Fruit fly (Drosophila melanogaster) whole organism, embryonic: ENCODE results near the gene CG31224.

Experiments
- CG10654 ChIP-seq: fragments of 200-800 bp; sonication (Bioruptor generic); optimal IDR thresholded peaks from 2 replicates; lab custom pipeline; 2016; ENCODE audit warnings: missing biosample characterization, missing genetic modification characterization
- CG11456 ChIP-seq: fragments of 200-800 bp; sonication (Bioruptor generic); IDR thresholded peaks from 3 replicates; pipeline ENCODE4 v1.3.6; 2022; ENCODE audit warnings: missing biosample characterization, missing genetic modification characterization
- CG11723 ChIP-seq: fragments of 200-800 bp; sonication (Bioruptor generic); optimal IDR thresholded peaks from 2 replicates; lab custom pipeline; 2017; ENCODE audit warnings: missing biosample characterization, mild to moderate bottlenecking, missing genetic modification characterization
- CG12236 ChIP-seq: fragments of 200-800 bp; sonication (Bioruptor generic); optimal IDR thresholded peaks from 2 replicates; lab custom pipeline; 2016; ENCODE audit warnings: missing biosample characterization, missing genetic modification characterization
- CG14860 ChIP-seq: fragments of 200-800 bp; sonication (Bioruptor generic); IDR thresholded peaks from 3 replicates; pipeline ENCODE4 v1.3.6; 2022; ENCODE audit warnings: missing biosample characterization, missing genetic modification characterization; ENCODE audit not compliant: partially characterized antibody
- CG1647 ChIP-seq: fragments of 200-800 bp; sonication (Bioruptor generic); optimal IDR thresholded peaks from 3 replicates; lab custom pipeline; 2016; ENCODE audit warnings: missing biosample characterization, missing genetic modification characterization
- CG17328 ChIP-seq: fragments of 200-800 bp; sonication (Bioruptor generic); IDR thresholded peaks from 2 replicates; pipeline ENCODE4 v1.3.6; 2022; ENCODE audit warnings: missing biosample characterization, missing genetic modification characterization
- CG33213 ChIP-seq: fragments of 200-800 bp; sonication (Bioruptor generic); optimal IDR thresholded peaks from 3 replicates; lab custom pipeline; 2016; ENCODE audit warnings: missing biosample characterization, missing genetic modification characterization
- CG34224 ChIP-seq: fragments of 200-800 bp; sonication (Bioruptor generic); IDR thresholded peaks from 3 replicates; pipeline ENCODE4 v1.3.6; 2022; ENCODE audit warnings: missing biosample characterization, missing genetic modification characterization; ENCODE audit not compliant: partially characterized antibody
- CG3847 ChIP-seq: fragments of 200-800 bp; sonication (Bioruptor generic); IDR thresholded peaks from 2 replicates; pipeline ENCODE4 v1.3.6; 2022; ENCODE audit warnings: missing biosample characterization, missing genetic modification characterization
- CG3995 ChIP-seq: fragments of 200-800 bp; sonication (Bioruptor generic); optimal IDR thresholded peaks from 3 replicates; lab custom pipeline; 2016; ENCODE audit warnings: missing biosample characterization, missing genetic modification characterization
- CG43689 ChIP-seq: fragments of 200-800 bp; sonication (Bioruptor generic); IDR thresholded peaks from 2 replicates; pipeline ENCODE4 v1.3.6; 2022; ENCODE audit warnings: missing biosample characterization, missing genetic modification characterization
- CG4424 ChIP-seq: fragments of 200-800 bp; sonication (Bioruptor generic); optimal IDR thresholded peaks from 3 replicates; lab custom pipeline; 2016; ENCODE audit warnings: missing biosample characterization, missing genetic modification characterization
- CG7928 ChIP-seq: fragments of 200-800 bp; sonication (Bioruptor generic); optimal IDR thresholded peaks from 2 replicates; lab custom pipeline; 2017; ENCODE audit warnings: missing biosample characterization, mild to moderate bottlenecking, missing genetic modification characterization
- CG8478 ChIP-seq: fragments of >200 bp; optimal IDR thresholded peaks from 2 replicates; lab custom pipeline; 2018
- CG9876 ChIP-seq: fragments of 200-800 bp; sonication (Bioruptor generic); optimal IDR thresholded peaks from 2 replicates; lab custom pipeline; 2016; ENCODE audit warnings: missing biosample characterization, missing genetic modification characterization
- CkIIα-i1 ChIP-seq: fragments of 200-800 bp; sonication (Bioruptor generic); IDR thresholded peaks from 2 replicates; pipeline ENCODE4 v1.3.6; 2022; ENCODE audit warnings: missing biosample characterization, missing genetic modification characterization
- Dll ChIP-seq: fragments of 200-800 bp; sonication (Bioruptor generic); IDR thresholded peaks from 4 replicates; pipeline ENCODE4 v1.3.6; 2022; ENCODE audit warnings: missing biosample characterization, missing genetic modification characterization; ENCODE audit not compliant: partially characterized antibody
- Doc2 ChIP-seq: fragments of 200-800 bp; sonication (Bioruptor generic); IDR thresholded peaks from 2 replicates; pipeline ENCODE4 v1.3.6; 2022; ENCODE audit warnings: missing biosample characterization, missing genetic modification characterization
- E2f2 ChIP-seq: fragments of 200-800 bp; sonication (Bioruptor generic); IDR thresholded peaks from 2 replicates; pipeline ENCODE4 v1.3.6; 2022; ENCODE audit warnings: missing biosample characterization, missing genetic modification characterization
- Fer3 ChIP-seq: fragments of 200-800 bp; sonication (Bioruptor generic); optimal IDR thresholded peaks from 2 replicates; lab custom pipeline; 2018; ENCODE audit warnings: missing biosample characterization, mild to moderate bottlenecking, missing genetic modification characterization, moderate library complexity
- GATAe ChIP-seq: fragments of 200-800 bp; sonication (Bioruptor generic); conservative IDR thresholded peaks from 2 replicates; pipeline ENCODE4 v1.3.6; 2022; ENCODE audit warnings: missing biosample characterization, missing genetic modification characterization
- Kr ChIP-seq: fragments of 200-800 bp; sonication (Bioruptor generic); optimal IDR thresholded peaks from 2 replicates; lab custom pipeline; 2017; ENCODE audit warnings: missing biosample characterization, mild to moderate bottlenecking, missing genetic modification characterization
- NK7.1 ChIP-seq: fragments of 200-800 bp; sonication (Bioruptor generic); optimal IDR thresholded peaks from 3 replicates; lab custom pipeline; 2016; ENCODE audit warnings: missing biosample characterization, missing genetic modification characterization
- Nf-YB ChIP-seq: fragments of 200-800 bp; sonication (Bioruptor generic); optimal IDR thresholded peaks from 3 replicates; lab custom pipeline; 2019; ENCODE audit warnings: missing biosample characterization, mild to moderate bottlenecking, missing genetic modification characterization, moderate library complexity
- Optix ChIP-seq: fragments of 200-800 bp; sonication (Bioruptor generic); IDR thresholded peaks from 3 replicates; pipeline ENCODE4 v1.3.6; 2022; ENCODE audit warnings: missing biosample characterization, missing genetic modification characterization
- Sox100B ChIP-seq: fragments of 200-800 bp; sonication (Bioruptor generic); optimal IDR thresholded peaks from 3 replicates; lab custom pipeline; 2018; ENCODE audit warnings: missing biosample characterization, mild to moderate bottlenecking, missing genetic modification characterization
- al ChIP-seq: fragments of 200-800 bp; sonication (Bioruptor generic); IDR thresholded peaks from 2 replicates; pipeline ENCODE4 v1.3.6; 2022; ENCODE audit warnings: missing biosample characterization, missing genetic modification characterization
- bab2 ChIP-seq: fragments of 200-800 bp; sonication (Bioruptor generic); optimal IDR thresholded peaks from 2 replicates; lab custom pipeline; 2016; ENCODE audit warnings: missing biosample characterization, missing genetic modification characterization
- cg ChIP-seq: fragments of 200-800 bp; sonication (Bioruptor generic); optimal IDR thresholded peaks from 3 replicates; lab custom pipeline; 2019; ENCODE audit warnings: missing biosample characterization, mild to moderate bottlenecking, missing genetic modification characterization, moderate library complexity
- dimm ChIP-seq: fragments of 200-800 bp; sonication (Bioruptor generic); IDR thresholded peaks from 2 replicates; pipeline ENCODE4 v1.3.6; 2022; ENCODE audit warnings: missing biosample characterization, missing genetic modification characterization
- dmrt11E ChIP-seq: fragments of 200-800 bp; sonication (Bioruptor generic); optimal IDR thresholded peaks from 3 replicates; lab custom pipeline; 2018; ENCODE audit warnings: missing biosample characterization, mild to moderate bottlenecking, missing genetic modification characterization, moderate library complexity
- dmrt99B ChIP-seq: fragments of 200-800 bp; sonication (Bioruptor generic); optimal IDR thresholded peaks from 2 replicates; lab custom pipeline; 2018; ENCODE audit warnings: missing biosample characterization, mild to moderate bottlenecking, missing genetic modification characterization, moderate library complexity
- esg ChIP-seq: fragments of 200-800 bp; sonication (Bioruptor generic); conservative IDR thresholded peaks from 2 replicates; pipeline ENCODE4 v1.3.6; 2022; ENCODE audit warnings: missing biosample characterization, missing genetic modification characterization
- fd102C ChIP-seq: fragments of 200-800 bp; sonication (Bioruptor generic); optimal IDR thresholded peaks from 2 replicates; lab custom pipeline; 2018; ENCODE audit warnings: missing biosample characterization, mild to moderate bottlenecking, missing genetic modification characterization, moderate library complexity
- fd3F ChIP-seq: fragments of 200-800 bp; sonication (Bioruptor generic); optimal IDR thresholded peaks from 2 replicates; lab custom pipeline; 2018; ENCODE audit warnings: missing biosample characterization, mild to moderate bottlenecking, missing genetic modification characterization, moderate library complexity
- hth ChIP-seq: fragments of >200 bp; optimal IDR thresholded peaks from 2 replicates; lab custom pipeline; 2017; ENCODE audit warnings: inconsistent platforms
- jumu ChIP-seq: fragments of 200-800 bp; sonication (Bioruptor generic); optimal IDR thresholded peaks from 3 replicates; lab custom pipeline; 2016; ENCODE audit warnings: missing biosample characterization, missing genetic modification characterization
- lab ChIP-seq: fragments of 200-800 bp; sonication (Bioruptor generic); optimal IDR thresholded peaks from 3 replicates; lab custom pipeline; 2017; ENCODE audit warnings: missing biosample characterization, missing genetic modification characterization, mild to moderate bottlenecking, moderate library complexity, missing genetic modification reagents
- lola ChIP-seq, 3 experiments: fragments of >200 bp in 2 of 3; fragments of 200-800 bp in 1 of 3; sonication (Bioruptor generic) in 1 of 3; optimal IDR thresholded peaks; 2 replicates each; lab custom pipeline; 2017 to 2019; ENCODE audit warnings: missing biosample characterization in 3 of 3, missing genetic modification characterization in 3 of 3, mild to moderate bottlenecking in 1 of 3, moderate library complexity in 1 of 3
- lov ChIP-seq, 2 experiments: fragments of 200-800 bp in 1 of 2; fragments of >200 bp in 1 of 2; sonication (Bioruptor generic) in 1 of 2; IDR thresholded peaks in 1 of 2; optimal IDR thresholded peaks in 1 of 2; 2 replicates in 1 of 2; 3 replicates in 1 of 2; pipeline versions ENCODE4 v1.3.6 to Lab custom; 2017 to 2022; ENCODE audit warnings: missing biosample characterization in 1 of 2, missing genetic modification characterization in 1 of 2
- mam ChIP-seq: fragments of 200-800 bp; sonication (Bioruptor generic); optimal IDR thresholded peaks from 3 replicates; lab custom pipeline; 2016; ENCODE audit warnings: missing biosample characterization, missing genetic modification characterization
- oc ChIP-seq: fragments of 200-800 bp; sonication (Bioruptor generic); optimal IDR thresholded peaks from 2 replicates; lab custom pipeline; 2018; ENCODE audit warnings: missing biosample characterization, mild to moderate bottlenecking, missing genetic modification characterization, moderate library complexity
- otp ChIP-seq: fragments of 200-800 bp; sonication (Bioruptor generic); IDR thresholded peaks from 3 replicates; pipeline ENCODE4, ENCODE4 v1.3.6; 2022; ENCODE audit warnings: missing biosample characterization, missing genetic modification characterization
- pnt ChIP-seq: fragments of 200-800 bp; sonication (Bioruptor generic); optimal IDR thresholded peaks from 3 replicates; lab custom pipeline; 2016; ENCODE audit warnings: missing biosample characterization, missing genetic modification characterization
- rib ChIP-seq: fragments of 200-800 bp; sonication (Bioruptor generic); IDR thresholded peaks from 2 replicates; pipeline ENCODE4 v1.3.6; 2022; ENCODE audit warnings: missing biosample characterization, missing genetic modification characterization
- stc ChIP-seq: fragments of 200-800 bp; sonication (Bioruptor generic); IDR thresholded peaks from 2 replicates; pipeline ENCODE4 v1.3.6; 2022; ENCODE audit warnings: missing biosample characterization, missing genetic modification characterization
- wor ChIP-seq: fragments of 200-800 bp; sonication (Bioruptor generic); IDR thresholded peaks from 2 replicates; pipeline ENCODE4 v1.3.6; 2022; ENCODE audit warnings: missing biosample characterization, missing genetic modification characterization
- zen2 ChIP-seq: fragments of 200-800 bp; sonication (Bioruptor generic); IDR thresholded peaks from 3 replicates; pipeline ENCODE4 v1.3.6; 2022; ENCODE audit warnings: missing biosample characterization, missing genetic modification characterization; ENCODE audit not compliant: partially characterized antibody

CG31224 gene

dm6 chr3R:18658945-18659642, at the start of gene CG31224, which contains the start of gene CstF64 (continued):
- TF ChIP-seq al (GFP tag; lab: Robert Waterston, UW) (peak; percentile 77), jumu (GFP tag; lab: Kevin White, UChicago) (peak; percentile 89), CG43689 (GFP tag; lab: Robert Waterston, UW) (peak; percentile 58), dmrt99B (tag; lab: Kevin White, UChicago) (no peak), CG12236 (GFP tag; lab: Kevin White, UChicago) (peak; percentile 67), bab2 (peak; percentile 87), CG4424 (GFP tag; lab: Kevin White, UChicago) (peak; percentile 83), cg (GFP tag; lab: Kevin White, UChicago) (peak; percentile 96), Nf-YB (GFP tag; lab: Kevin White, UChicago) (peak; percentile 63), CG33213 (GFP tag; lab: Kevin White, UChicago) (peak; percentile 88), lov (optimal IDR thresholded peaks at IDR 0.05; lab: Kevin White, UChicago) (no peak), lov (GFP tag; IDR thresholded peaks at IDR 0.05; lab: Robert Waterston, UW) (peak; percentile 50; the same call in 1 of the 3 replicates), zen2 (GFP tag; lab: Robert Waterston, UW) (no peak), Kr (no peak), CG3847 (GFP tag; lab: Robert Waterston, UW) (peak; percentile 92), lola (GFP tag; optimal IDR thresholded peaks at IDR 0.05; lab: Kevin White, UChicago) (peak in 1 of 3 experiments; percentile 78), dimm (peak; percentile 46; the same call in 1 of the 2 replicates), lab (GFP tag; lab: Kevin White, UChicago) (peak; percentile 90), fd3F (GFP tag; lab: Kevin White, UChicago) (peak; percentile 71), CG1647 (GFP tag; lab: Kevin White, UChicago) (peak; percentile 86), CkIIα-i1 (GFP tag; lab: Robert Waterston, UW) (no peak), GATAe (GFP tag; lab: Robert Waterston, UW) (0 out of 2 replicates have a peak, but pooled peaks have one; percentile 51), Sox100B (GFP tag; lab: Kevin White, UChicago) (no peak), oc (tag; lab: Kevin White, UChicago) (peak; percentile 67), CG3995 (GFP tag; lab: Kevin White, UChicago) (peak; percentile 58), rib (GFP tag; lab: Robert Waterston, UW) (0 out of 2 replicates have a peak, but pooled peaks have one; percentile 44), E2f2 (peak; percentile 71; the same call in 1 of the 2 replicates), CG9876 (GFP tag; lab: Kevin White, UChicago) (peak; percentile 75), CG17328 (peak; percentile 83), fd102C (GFP tag; lab: Kevin White, UChicago) (peak; percentile 15), Dll (GFP tag; lab: Robert Waterston, UW) (0 out of 4 replicates have a peak, but pooled peaks have one; percentile 28), CG11456 (GFP tag; lab: Robert Waterston, UW) (peak; percentile 85), mam (GFP tag; lab: Kevin White, UChicago) (peak; percentile 93), CG8478 (lab: Kevin White, UChicago) (peak; percentile 82), Fer3 (tag; lab: Kevin White, UChicago) (peak; percentile 75), CG11723 (GFP tag; lab: Kevin White, UChicago) (peak; percentile 82), NK7.1 (GFP tag; lab: Kevin White, UChicago) (peak; percentile 79), dmrt11E (tag; lab: Kevin White, UChicago) (peak; percentile 74), CG34224 (GFP tag; lab: Robert Waterston, UW) (no peak), CG10654 (GFP tag; lab: Kevin White, UChicago) (peak; percentile 89), Doc2 (GFP tag; lab: Robert Waterston, UW) (peak; percentile 18; the same call in 1 of the 2 replicates), Optix (GFP tag; lab: Robert Waterston, UW) (peak; percentile 56; the same call in 1 of the 3 replicates), esg (GFP tag; lab: Robert Waterston, UW) (peak; percentile 68), CG7928 (GFP tag; lab: Kevin White, UChicago) (peak; percentile 94), wor (GFP tag; lab: Robert Waterston, UW) (peak; percentile 71), otp (GFP tag; lab: Robert Waterston, UW) (peak; percentile 70; the same call in 2 of the 3 replicates), hth (no peak), CG14860 (GFP tag; lab: Robert Waterston, UW) (no peak), pnt (peak; percentile 85), stc (GFP tag; lab: Robert Waterston, UW) (peak; percentile 80)
